Worm (Caenorhabditis elegans): ENCODE results near the gene C49F8.3.

The C49F8.3 gene

DNA sequence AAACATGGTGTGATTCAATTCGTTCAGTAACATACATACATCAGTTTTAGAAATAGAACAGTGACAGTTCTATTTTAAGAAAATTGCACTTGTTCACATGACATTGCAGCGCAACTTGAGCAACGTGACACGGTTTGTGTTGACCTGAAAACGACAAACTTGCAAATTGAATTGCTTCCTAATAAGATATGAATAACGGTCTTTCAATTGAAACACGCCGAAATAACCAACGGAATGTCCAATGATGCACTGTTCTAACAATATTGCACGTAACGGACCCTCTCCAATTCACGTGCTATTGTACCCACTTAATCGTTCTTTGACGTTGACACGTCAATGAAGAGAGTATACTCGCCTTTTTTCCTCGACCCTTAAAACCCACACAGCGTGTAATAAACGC lies 27.5 kb downstream of the C49F8.3 start:
- TF ChIP-seq sdc-2 (tag; optimal IDR thresholded peaks at IDR 0.05), result no peak
- no peak for TF ChIP-seq nfya-1 (tag; optimal IDR thresholded peaks at IDR 0.05)
- no peak for TF ChIP-seq rnt-1 (tag; optimal IDR thresholded peaks at IDR 0.05)
- no peak for TF ChIP-seq K02D7.2 (tag; optimal IDR thresholded peaks at IDR 0.05)
- TF ChIP-seq mec-3 (tag; optimal IDR thresholded peaks at IDR 0.05; ENCODE audit: borderline replicate concordance), result no peak
- TF ChIP-seq ceh-14 (tag; optimal IDR thresholded peaks at IDR 0.05), result no peak
- no peak for TF ChIP-seq elt-4 (tag; optimal IDR thresholded peaks at IDR 0.05)
- TF ChIP-seq ceh-30 (tag; optimal IDR thresholded peaks at IDR 0.05), result no peak
- TF ChIP-seq pha-2 (tag; optimal IDR thresholded peaks at IDR 0.05), result no peak

DNA sequence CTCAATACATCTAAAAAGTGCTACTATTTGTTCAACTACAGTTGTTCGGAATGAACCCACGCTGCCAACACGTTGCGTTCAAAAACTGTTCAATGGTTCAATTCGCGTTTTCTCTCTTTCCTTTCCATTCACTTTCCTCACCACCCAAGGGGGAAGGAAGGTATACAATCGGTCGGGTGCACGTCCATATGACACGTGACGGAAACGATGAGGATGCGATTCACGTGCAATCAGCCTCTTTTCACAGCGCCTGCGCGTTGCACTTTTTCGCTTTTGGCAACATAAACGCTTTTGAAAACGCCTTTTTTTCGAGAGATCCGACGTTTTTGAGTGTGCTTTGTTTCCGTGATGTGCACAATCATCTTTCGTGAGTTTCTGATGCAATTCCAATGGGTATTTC lies 28.8 kb downstream of the C49F8.3 start:
- TF ChIP-seq mec-3 (tag; optimal IDR thresholded peaks at IDR 0.05; ENCODE audit: borderline replicate concordance) (no peak), hlh-30 (tag; optimal IDR thresholded peaks at IDR 0.05; ENCODE audit: insufficient read depth) (peak; percentile 93), tbx-2 (tag; optimal IDR thresholded peaks at IDR 0.05) (peak; percentile 22), ceh-31 (tag; optimal IDR thresholded peaks at IDR 0.05) (peak; percentile 2), C38D4.7 (GFP tag; optimal IDR thresholded peaks at IDR 0.05) (no peak), ceh-18 (tag; optimal IDR thresholded peaks at IDR 0.05) (peak; percentile 59)

DNA sequence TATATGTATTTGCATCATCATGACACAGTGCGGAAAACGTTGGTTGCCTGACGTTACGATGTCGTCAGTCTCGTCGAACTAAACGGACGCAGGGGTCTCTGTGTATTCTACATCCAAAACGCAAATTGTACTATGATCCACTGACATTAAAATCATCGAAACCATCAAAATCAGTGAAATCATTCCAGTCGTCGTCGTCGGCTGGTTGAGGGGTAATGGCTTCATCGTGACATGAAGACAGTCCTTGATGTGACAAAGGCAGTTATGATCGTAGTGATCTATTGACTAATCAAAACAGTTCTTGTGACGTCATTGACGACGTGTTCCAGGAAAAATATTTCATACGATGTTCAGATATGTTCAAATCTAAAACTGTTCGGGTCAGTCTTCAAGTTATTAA lies 29.7 kb downstream of the C49F8.3 start:
- no peak for TF ChIP-seq ets-4 (tag; optimal IDR thresholded peaks at IDR 0.05)
- no peak for TF ChIP-seq dve-1 (tag; optimal IDR thresholded peaks at IDR 0.05)
- TF ChIP-seq ceh-31 (tag; optimal IDR thresholded peaks at IDR 0.05), result no peak
- no peak for TF ChIP-seq ama-1 (optimal IDR thresholded peaks at IDR 0.05)
- TF ChIP-seq syd-9 (tag; optimal IDR thresholded peaks at IDR 0.05), result no peak
- no peak for TF ChIP-seq nhr-232 (tag; optimal IDR thresholded peaks at IDR 0.05)
- TF ChIP-seq K02D7.2 (tag; optimal IDR thresholded peaks at IDR 0.05), result no peak
- TF ChIP-seq ceh-30 (tag; optimal IDR thresholded peaks at IDR 0.05), result no peak
- TF ChIP-seq hlh-8 (tag; optimal IDR thresholded peaks at IDR 0.05), result no peak
- no peak for TF ChIP-seq Y22D7AL.16 (tag; optimal IDR thresholded peaks at IDR 0.05)

DNA sequence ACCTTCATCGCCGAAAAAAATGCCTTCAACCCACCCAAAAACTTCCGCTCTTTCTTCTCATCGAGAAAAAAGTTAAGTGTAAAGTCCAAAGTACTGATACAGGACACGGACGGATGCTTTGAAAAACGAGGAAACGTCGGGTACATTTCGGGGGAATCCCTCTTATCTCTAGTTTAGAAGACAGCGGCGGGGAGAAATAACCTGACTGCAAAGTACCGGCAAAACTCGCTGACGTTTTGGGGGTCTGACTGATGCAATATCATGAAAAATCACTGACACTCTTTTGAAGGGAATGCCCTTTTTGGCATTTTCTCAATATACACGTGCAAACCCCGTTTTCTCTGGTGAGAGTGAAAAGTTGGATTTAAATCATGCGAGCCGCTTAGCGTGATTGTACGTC lies 30.9 kb downstream of the C49F8.3 start:
- TF ChIP-seq sox-4 (tag; optimal IDR thresholded peaks at IDR 0.05), result no peak
- TF ChIP-seq ceh-24 (tag; optimal IDR thresholded peaks at IDR 0.05), result no peak
- no peak for TF ChIP-seq nfya-1 (tag; optimal IDR thresholded peaks at IDR 0.05)
- TF ChIP-seq ceh-31 (tag; optimal IDR thresholded peaks at IDR 0.05), result no peak
- TF ChIP-seq fkh-10 (GFP tag; optimal IDR thresholded peaks at IDR 0.05), result no peak
- no peak for TF ChIP-seq hlh-30 (tag; optimal IDR thresholded peaks at IDR 0.05; ENCODE audit: insufficient read depth)
- no peak for TF ChIP-seq ceh-34 (tag; optimal IDR thresholded peaks at IDR 0.05)
- no peak for TF ChIP-seq gmeb-2 (tag; optimal IDR thresholded peaks at IDR 0.05)
- no peak for TF ChIP-seq pat-9 (tag; optimal IDR thresholded peaks at IDR 0.05)
- TF ChIP-seq ceh-14 (tag; optimal IDR thresholded peaks at IDR 0.05), result no peak
- no peak for TF ChIP-seq eyg-1 (tag; optimal IDR thresholded peaks at IDR 0.05)
- no peak for TF ChIP-seq mec-3 (tag; optimal IDR thresholded peaks at IDR 0.05; ENCODE audit: borderline replicate concordance)
- TF ChIP-seq nhr-11 (tag; optimal IDR thresholded peaks at IDR 0.05), result no peak
- no peak for TF ChIP-seq ceh-22 (tag; optimal IDR thresholded peaks at IDR 0.05)
- no peak for TF ChIP-seq hlh-8 (tag; optimal IDR thresholded peaks at IDR 0.05)
- no peak for TF ChIP-seq tbx-2 (tag; optimal IDR thresholded peaks at IDR 0.05)
- no peak for TF ChIP-seq hlh-6 (tag; optimal IDR thresholded peaks at IDR 0.05)
- no peak for TF ChIP-seq unc-55 (GFP tag; optimal IDR thresholded peaks at IDR 0.05)
- no peak for TF ChIP-seq ceh-9 (tag; optimal IDR thresholded peaks at IDR 0.05)
- TF ChIP-seq Y22D7AL.16 (tag; optimal IDR thresholded peaks at IDR 0.05), result no peak

DNA sequence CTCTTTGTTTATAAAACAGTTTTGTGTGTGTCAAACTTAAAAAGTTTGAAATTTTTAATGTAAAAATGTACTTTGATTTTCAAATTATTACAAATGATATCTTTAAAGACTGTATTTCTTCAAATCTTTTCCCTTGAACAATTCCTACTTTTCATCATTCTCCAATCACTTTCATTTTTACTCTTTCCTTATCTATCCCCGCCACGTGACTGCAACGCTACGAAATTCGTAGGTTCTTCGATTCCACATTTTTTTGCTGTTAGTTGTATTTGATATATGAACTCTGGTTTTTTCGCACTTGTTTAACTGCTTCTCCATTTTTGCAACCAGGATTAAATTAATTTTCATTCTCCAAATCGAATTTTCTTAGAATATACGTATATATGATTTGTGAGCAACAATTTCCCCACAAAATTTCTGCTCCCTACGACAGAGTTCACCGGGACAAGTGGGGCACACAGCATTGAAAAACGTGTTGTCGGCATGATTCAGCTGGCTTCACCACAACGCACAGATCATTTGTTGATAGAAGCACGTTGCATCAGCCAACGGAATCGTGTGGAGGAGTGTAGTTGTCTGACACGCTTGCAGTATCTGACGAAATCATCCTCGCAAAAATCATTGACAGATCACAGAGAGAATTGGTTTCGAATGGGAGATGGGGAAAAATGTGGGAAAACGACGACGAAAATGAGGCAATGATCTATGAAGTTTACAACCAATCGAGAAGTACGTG lies 32.5 kb downstream of the C49F8.3 start:
- TF ChIP-seq madf-2 (tag; optimal IDR thresholded peaks at IDR 0.05), result no peak
